Fruit fly (Drosophila melanogaster): ENCODE results near the gene CG34150.

The CG34150 gene

dm6 chr3R:24787042-24787565 is 27.0 kb upstream of the CG34150 start, which contains the start of gene CG5805:
CG5805 (minus strand) TSS chr3R:24787421.
- TF ChIP-seq insv (optimal IDR thresholded peaks at IDR 0.05) (no peak), Sin3A (optimal IDR thresholded peaks at IDR 0.05) (no peak), psq (optimal IDR thresholded peaks at IDR 0.05) (no peak), ttk (optimal IDR thresholded peaks at IDR 0.05) (no peak), Myc (optimal IDR thresholded peaks at IDR 0.05) (no peak), h (optimal IDR thresholded peaks at IDR 0.05) (no peak)

- TF ChIP-seq Sin3A (optimal IDR thresholded peaks at IDR 0.05) (no peak), Myc (optimal IDR thresholded peaks at IDR 0.05) (no peak), insv (optimal IDR thresholded peaks at IDR 0.05) (no peak), h (optimal IDR thresholded peaks at IDR 0.05) (no peak), psq (optimal IDR thresholded peaks at IDR 0.05) (no peak), ttk (optimal IDR thresholded peaks at IDR 0.05) (no peak)
These were observed 26.3 kb upstream of the CG34150 start, which contains the start of gene Ets96B for dm6 chr3R:24787734-24788133. Ets96B (plus strand) TSS chr3R:24788054.

dm6 chr3R:24790036-24790435 is 24.0 kb upstream of the CG34150 start, which contains the start of gene CG13634:
CG13634 (minus strand) TSS chr3R:24790136.
- TF ChIP-seq Myc (optimal IDR thresholded peaks at IDR 0.05) = no peak
- no peak for TF ChIP-seq psq (optimal IDR thresholded peaks at IDR 0.05)
- no peak for TF ChIP-seq ttk (optimal IDR thresholded peaks at IDR 0.05)
- TF ChIP-seq h (optimal IDR thresholded peaks at IDR 0.05) = no peak
- no peak for TF ChIP-seq insv (optimal IDR thresholded peaks at IDR 0.05)

- no peak for TF ChIP-seq psq (optimal IDR thresholded peaks at IDR 0.05)
- TF ChIP-seq Myc (optimal IDR thresholded peaks at IDR 0.05) = no peak
- TF ChIP-seq Sin3A (optimal IDR thresholded peaks at IDR 0.05) = no peak
- no peak for TF ChIP-seq h (optimal IDR thresholded peaks at IDR 0.05)
- no peak for TF ChIP-seq insv (optimal IDR thresholded peaks at IDR 0.05)
- TF ChIP-seq ttk (optimal IDR thresholded peaks at IDR 0.05) = no peak
These were observed 15.5 kb upstream of the CG34150 start for dm6 chr3R:24798595-24798994.

DNA sequence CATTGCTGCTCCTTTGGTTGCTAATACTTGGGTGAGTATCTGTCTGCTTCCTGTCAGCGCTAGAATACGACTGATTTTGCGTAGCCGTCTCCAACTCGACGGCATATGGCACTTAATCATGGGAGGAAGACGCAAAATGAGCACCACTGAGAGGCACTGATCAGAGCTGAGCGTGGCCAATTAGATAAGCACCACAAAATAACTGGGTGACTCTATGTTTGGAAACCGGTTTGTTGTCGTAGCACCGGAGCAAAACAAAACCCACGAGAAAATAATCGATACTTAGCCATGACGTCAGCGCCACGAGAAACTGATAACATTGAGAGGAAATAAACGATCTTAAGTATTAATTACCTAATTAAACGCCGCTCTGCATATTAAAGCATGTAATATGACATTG is 14.6 kb upstream of the CG34150 start, which contains the start of gene Ude:
TSS of gene Ude (minus strand) at position 166 of the 400 bp plus-strand sequence.
- TF ChIP-seq ttk (optimal IDR thresholded peaks at IDR 0.05) = no peak
- no peak for TF ChIP-seq psq (optimal IDR thresholded peaks at IDR 0.05)
- no peak for TF ChIP-seq h (optimal IDR thresholded peaks at IDR 0.05)
- no peak for TF ChIP-seq Myc (optimal IDR thresholded peaks at IDR 0.05)
- no peak for TF ChIP-seq Sin3A (optimal IDR thresholded peaks at IDR 0.05)
- TF ChIP-seq insv (optimal IDR thresholded peaks at IDR 0.05) = no peak

dm6 chr3R:24805048-24805447 is 9.0 kb upstream of the CG34150 start, which contains the start of gene polybromo:
polybromo (minus strand) TSS chr3R:24805259.
- TF ChIP-seq psq (optimal IDR thresholded peaks at IDR 0.05) = no peak
- no peak for TF ChIP-seq Myc (optimal IDR thresholded peaks at IDR 0.05)
- no peak for TF ChIP-seq Sin3A (optimal IDR thresholded peaks at IDR 0.05)
- TF ChIP-seq ttk (optimal IDR thresholded peaks at IDR 0.05) = no peak
- TF ChIP-seq insv (optimal IDR thresholded peaks at IDR 0.05) = no peak
- no peak for TF ChIP-seq h (optimal IDR thresholded peaks at IDR 0.05)

DNA sequence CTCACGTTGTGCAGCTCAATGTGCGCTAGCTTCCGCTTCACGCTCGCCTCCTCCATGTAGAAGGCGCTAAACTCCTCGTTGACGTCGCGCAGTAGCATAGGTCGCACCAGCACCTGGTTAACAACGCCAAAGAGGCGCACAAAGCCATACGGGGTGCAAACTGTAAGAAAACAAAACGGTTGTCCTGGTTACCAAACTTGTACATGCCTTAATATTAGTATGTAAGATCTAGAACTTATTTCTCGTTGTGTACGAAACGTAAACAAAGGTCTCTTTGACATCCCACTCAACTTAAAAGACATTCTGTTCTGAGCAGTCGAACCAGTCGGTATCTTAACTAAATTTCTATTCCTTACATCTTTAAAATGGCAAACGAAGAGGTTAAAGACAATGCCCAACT is 6.7 kb upstream of the CG34150 start, which contains the start of gene CG6980:
TSS of gene CG6980 (plus strand) at position 301 of the 400 bp plus-strand sequence.
- TF ChIP-seq insv (optimal IDR thresholded peaks at IDR 0.05) = no peak
- no peak for TF ChIP-seq ttk (optimal IDR thresholded peaks at IDR 0.05)
- no peak for TF ChIP-seq psq (optimal IDR thresholded peaks at IDR 0.05)
- no peak for TF ChIP-seq h (optimal IDR thresholded peaks at IDR 0.05)
- TF ChIP-seq Myc (optimal IDR thresholded peaks at IDR 0.05) = no peak
- no peak for TF ChIP-seq Sin3A (optimal IDR thresholded peaks at IDR 0.05)

- TF ChIP-seq Sin3A (optimal IDR thresholded peaks at IDR 0.05) = no peak
- TF ChIP-seq ttk (optimal IDR thresholded peaks at IDR 0.05) = no peak
- TF ChIP-seq Myc (optimal IDR thresholded peaks at IDR 0.05) = no peak
- TF ChIP-seq h (optimal IDR thresholded peaks at IDR 0.05) = no peak
- no peak for TF ChIP-seq psq (optimal IDR thresholded peaks at IDR 0.05)
- TF ChIP-seq insv (optimal IDR thresholded peaks at IDR 0.05) = no peak
These were observed 4.3 kb upstream of the CG34150 start for dm6 chr3R:24809576-24810279.

DNA sequence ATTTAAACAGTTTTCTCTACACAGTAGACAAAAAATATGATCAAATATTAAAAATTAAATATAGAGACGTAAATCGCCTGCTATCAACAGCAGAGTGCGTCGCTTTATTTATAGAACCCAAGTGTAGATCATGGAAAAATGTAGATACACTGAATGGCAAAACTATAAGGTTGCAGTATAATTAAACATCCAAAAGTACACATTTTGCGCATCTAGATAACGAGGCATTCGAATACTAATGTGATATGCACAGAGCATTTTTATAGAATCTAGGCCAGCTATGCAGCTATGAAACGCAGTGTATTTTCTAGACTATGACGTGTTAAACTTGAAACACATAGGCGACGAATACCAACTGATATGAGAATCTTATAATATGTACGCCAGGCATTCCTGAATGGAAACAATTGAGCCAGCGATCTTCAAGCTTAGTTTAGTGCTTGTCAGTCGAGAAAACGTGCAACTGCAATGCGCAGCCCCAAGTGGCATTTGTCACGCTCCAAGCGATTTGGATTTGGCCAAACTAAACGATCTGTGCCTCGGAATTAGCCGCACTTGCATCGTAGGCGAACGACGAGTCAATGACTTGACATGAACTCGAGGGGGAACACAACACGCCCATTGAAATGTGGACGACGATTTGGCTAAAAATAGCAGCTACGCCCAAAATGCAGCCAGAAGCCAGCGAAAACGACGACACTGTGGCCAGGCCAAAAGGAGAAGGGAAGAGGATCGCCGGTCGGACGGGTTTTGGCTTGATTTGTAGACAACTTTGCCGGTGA is 3.0 kb upstream of the CG34150 start:
- TF ChIP-seq insv (optimal IDR thresholded peaks at IDR 0.05) (no peak), Sin3A (optimal IDR thresholded peaks at IDR 0.05) (no peak), psq (optimal IDR thresholded peaks at IDR 0.05) (no peak), h (optimal IDR thresholded peaks at IDR 0.05) (no peak), ttk (optimal IDR thresholded peaks at IDR 0.05) (no peak), Myc (optimal IDR thresholded peaks at IDR 0.05) (no peak)

DNA sequence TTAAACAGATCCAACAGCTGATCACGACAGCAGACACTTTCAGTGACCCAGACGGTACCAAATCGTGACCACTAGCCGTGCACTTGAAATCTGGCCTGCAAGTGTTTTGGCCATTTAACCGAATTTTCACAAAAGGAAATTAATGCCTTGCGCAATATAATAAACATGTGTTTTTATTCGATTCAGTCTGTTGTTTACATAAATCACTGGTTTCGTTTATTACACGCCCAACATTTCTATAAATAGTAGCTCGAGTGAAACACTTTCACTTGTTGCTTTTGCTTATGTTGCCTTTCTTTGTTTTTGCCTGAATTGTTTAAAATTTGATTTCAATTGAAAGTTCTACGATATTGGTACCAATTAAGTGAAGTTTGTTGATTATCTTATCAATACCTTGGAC is 1.7 kb upstream of the CG34150 start:
- TF ChIP-seq Sin3A (optimal IDR thresholded peaks at IDR 0.05) (no peak), h (optimal IDR thresholded peaks at IDR 0.05) (no peak), insv (optimal IDR thresholded peaks at IDR 0.05) (no peak), ttk (optimal IDR thresholded peaks at IDR 0.05) (no peak), Myc (optimal IDR thresholded peaks at IDR 0.05) (no peak), psq (optimal IDR thresholded peaks at IDR 0.05) (no peak)

DNA sequence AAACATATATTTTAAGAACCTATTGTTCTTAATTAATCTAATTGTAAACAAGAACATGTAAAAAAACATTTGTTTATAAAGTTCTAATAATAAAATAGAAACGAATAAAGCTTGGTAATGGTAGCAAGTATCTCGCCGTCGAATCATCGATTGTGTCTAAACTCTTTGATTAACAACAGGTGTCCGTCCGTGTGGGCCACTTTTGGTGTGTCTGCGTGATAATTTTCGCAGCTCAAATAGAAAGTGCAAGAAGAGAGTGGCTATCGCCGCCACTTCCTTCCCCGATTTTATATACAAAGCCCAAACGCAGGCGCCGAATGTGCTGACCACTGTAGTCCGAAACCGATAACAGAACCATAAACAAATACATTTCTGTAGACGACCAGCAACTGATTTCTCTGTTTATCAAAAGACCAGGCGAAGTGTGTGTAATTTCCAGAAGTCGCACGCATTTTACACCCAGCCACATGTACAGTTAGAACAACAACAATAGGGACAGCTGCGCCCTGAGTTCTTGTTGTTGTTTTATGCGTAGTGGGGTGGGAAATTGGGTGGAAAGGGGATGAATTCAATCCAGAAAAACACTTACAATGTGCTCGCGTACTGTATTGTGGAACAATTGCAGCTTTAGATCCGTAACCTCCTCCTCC is 950 bp upstream of the CG34150 start:
- TF ChIP-seq ttk (optimal IDR thresholded peaks at IDR 0.05) (no peak), Sin3A (optimal IDR thresholded peaks at IDR 0.05) (no peak), psq (optimal IDR thresholded peaks at IDR 0.05) (no peak), insv (optimal IDR thresholded peaks at IDR 0.05) (no peak), Myc (optimal IDR thresholded peaks at IDR 0.05) (no peak), h (optimal IDR thresholded peaks at IDR 0.05) (no peak)

Measured in Kc167 (cell line).